Fruit fly (Drosophila melanogaster) whole organism, embryonic: ENCODE data around the gene mdlc.

Source experiments
- Bteb2 ChIP-seq: fragments of 200-800 bp; sonication (Bioruptor generic); optimal IDR thresholded peaks from 2 replicates; lab custom pipeline; 2016; ENCODE audit warnings: missing biosample characterization, missing genetic modification characterization
- CG10654 ChIP-seq: fragments of 200-800 bp; sonication (Bioruptor generic); optimal IDR thresholded peaks from 2 replicates; lab custom pipeline; 2016; ENCODE audit warnings: missing biosample characterization, missing genetic modification characterization
- CG10979 ChIP-seq: fragments of 200-800 bp; sonication (Bioruptor generic); optimal IDR thresholded peaks from 2 replicates; lab custom pipeline; 2018; ENCODE audit warnings: missing biosample characterization, mild to moderate bottlenecking, missing genetic modification characterization, moderate library complexity
- CG14014 ChIP-seq: fragments of 200-800 bp; sonication (Bioruptor generic); IDR thresholded peaks from 2 replicates; pipeline ENCODE4 v1.3.6; 2022; ENCODE audit warnings: missing biosample characterization, missing genetic modification characterization
- CG2129 ChIP-seq: fragments of 200-800 bp; sonication (Bioruptor generic); IDR thresholded peaks from 2 replicates; pipeline ENCODE4 v1.3.6; 2022; ENCODE audit warnings: missing biosample characterization, missing genetic modification characterization; ENCODE audit not compliant: partially characterized antibody
- CG2889 ChIP-seq: fragments of 200-800 bp; sonication (Bioruptor generic); IDR thresholded peaks from 3 replicates; pipeline ENCODE4 v1.3.6; 2022; ENCODE audit warnings: missing biosample characterization, missing genetic modification characterization
- CG31388 ChIP-seq: fragments of 200-800 bp; sonication (Bioruptor generic); optimal IDR thresholded peaks from 2 replicates; lab custom pipeline; 2016; ENCODE audit warnings: missing biosample characterization, missing genetic modification characterization
- CG34376 ChIP-seq: fragments of 200-800 bp; sonication (Bioruptor generic); optimal IDR thresholded peaks from 2 replicates; lab custom pipeline; 2018; ENCODE audit warnings: missing biosample characterization, mild to moderate bottlenecking, missing genetic modification characterization
- CG4820 ChIP-seq: fragments of 200-800 bp; sonication (Bioruptor generic); optimal IDR thresholded peaks from 3 replicates; lab custom pipeline; 2016; ENCODE audit warnings: missing biosample characterization, missing genetic modification characterization
- CG6683 ChIP-seq: fragments of 200-800 bp; sonication (Bioruptor generic); optimal IDR thresholded peaks from 2 replicates; lab custom pipeline; 2017; ENCODE audit warnings: missing biosample characterization, mild to moderate bottlenecking, missing genetic modification characterization, missing genetic modification reagents
- CG6765 ChIP-seq: fragments of 200-800 bp; sonication (Bioruptor generic); optimal IDR thresholded peaks from 3 replicates; lab custom pipeline; 2017; ENCODE audit warnings: missing biosample characterization, mild to moderate bottlenecking, missing genetic modification characterization
- CG7839 ChIP-seq: fragments of 200-800 bp; sonication (Bioruptor generic); optimal IDR thresholded peaks from 3 replicates; lab custom pipeline; 2018; ENCODE audit warnings: missing biosample characterization, mild to moderate bottlenecking, missing genetic modification characterization, moderate library complexity
- CG7928 ChIP-seq: fragments of 200-800 bp; sonication (Bioruptor generic); optimal IDR thresholded peaks from 2 replicates; lab custom pipeline; 2017; ENCODE audit warnings: missing biosample characterization, mild to moderate bottlenecking, missing genetic modification characterization
- CG8765 ChIP-seq: fragments of 200-800 bp; sonication (Bioruptor generic); IDR thresholded peaks from 2 replicates; pipeline ENCODE4 v1.3.6; 2022; ENCODE audit warnings: missing biosample characterization, missing genetic modification characterization
- CG9437 ChIP-seq: fragments of 200-800 bp; sonication (Bioruptor generic); optimal IDR thresholded peaks from 2 replicates; lab custom pipeline; 2018; ENCODE audit warnings: missing biosample characterization, mild to moderate bottlenecking, missing genetic modification characterization
- CG9727 ChIP-seq: fragments of 200-800 bp; sonication (Bioruptor generic); optimal IDR thresholded peaks from 3 replicates; lab custom pipeline; 2017; ENCODE audit warnings: missing biosample characterization, mild to moderate bottlenecking, missing genetic modification characterization
- Camta ChIP-seq: fragments of 200-800 bp; sonication (Bioruptor generic); optimal IDR thresholded peaks from 2 replicates; lab custom pipeline; 2016; ENCODE audit warnings: missing biosample characterization, missing genetic modification characterization
- CoRest ChIP-seq: fragments of 200-800 bp; sonication (Bioruptor generic); optimal IDR thresholded peaks from 3 replicates; lab custom pipeline; 2018; ENCODE audit warnings: missing biosample characterization, mild to moderate bottlenecking, missing genetic modification characterization, moderate library complexity
- CrebB ChIP-seq: fragments of 200-800 bp; sonication (Bioruptor generic); optimal IDR thresholded peaks from 3 replicates; lab custom pipeline; 2018; ENCODE audit warnings: missing biosample characterization, mild to moderate bottlenecking, missing genetic modification characterization
- Dad ChIP-seq: fragments of 200-800 bp; sonication (Bioruptor generic); optimal IDR thresholded peaks from 3 replicates; lab custom pipeline; 2016; ENCODE audit warnings: missing biosample characterization, missing genetic modification characterization
- Doc3 ChIP-seq: fragments of 200-800 bp; sonication (Bioruptor generic); IDR thresholded peaks from 3 replicates; pipeline ENCODE4 v1.3.6; 2022; ENCODE audit warnings: missing biosample characterization, missing genetic modification characterization; ENCODE audit not compliant: partially characterized antibody
- E2f1 ChIP-seq: fragments of 200-800 bp; sonication (Bioruptor generic); IDR thresholded peaks from 2 replicates; pipeline ENCODE4 v1.3.6; 2022; ENCODE audit warnings: missing biosample characterization, missing genetic modification characterization
- E2f2 ChIP-seq: fragments of 200-800 bp; sonication (Bioruptor generic); IDR thresholded peaks from 2 replicates; pipeline ENCODE4 v1.3.6; 2022; ENCODE audit warnings: missing biosample characterization, missing genetic modification characterization
- Fer2 ChIP-seq: fragments of 200-800 bp; sonication (Bioruptor generic); optimal IDR thresholded peaks from 2 replicates; lab custom pipeline; 2018; ENCODE audit warnings: missing biosample characterization, mild to moderate bottlenecking, missing genetic modification characterization, moderate library complexity
- Nf-YA ChIP-seq: fragments of 200-800 bp; sonication (Bioruptor generic); IDR thresholded peaks from 2 replicates; pipeline ENCODE4 v1.3.6; 2022; ENCODE audit warnings: missing biosample characterization, missing genetic modification characterization
- Opbp ChIP-seq: fragments of 200-800 bp; sonication (Bioruptor generic); IDR thresholded peaks from 3 replicates; pipeline ENCODE4 v1.3.6; 2022; ENCODE audit warnings: missing biosample characterization, missing genetic modification characterization; ENCODE audit not compliant: partially characterized antibody
- Ravus ChIP-seq: fragments of 200-800 bp; sonication (Bioruptor generic); IDR thresholded peaks from 2 replicates; pipeline ENCODE4 v1.3.6; 2022; ENCODE audit warnings: missing biosample characterization, missing genetic modification characterization
- bbx ChIP-seq: fragments of 200-800 bp; sonication (Bioruptor generic); IDR thresholded peaks from 2 replicates; pipeline ENCODE4 v1.3.6; 2022; ENCODE audit warnings: missing biosample characterization, missing genetic modification characterization; ENCODE audit not compliant: partially characterized antibody
- caup ChIP-seq: fragments of 200-800 bp; sonication (Bioruptor generic); optimal IDR thresholded peaks from 3 replicates; lab custom pipeline; 2017; ENCODE audit warnings: missing biosample characterization, mild to moderate bottlenecking, missing genetic modification characterization, moderate library complexity; ENCODE audit not compliant: severe bottlenecking
- ci ChIP-seq: fragments of 200-800 bp; sonication (Bioruptor generic); IDR thresholded peaks from 3 replicates; pipeline ENCODE4 v1.3.6; 2022; ENCODE audit warnings: missing biosample characterization, missing genetic modification characterization
- crp ChIP-seq, 2 experiments: fragments of 200-800 bp; sonication (Bioruptor generic); optimal IDR thresholded peaks; 2 replicates in 1 of 2; 3 replicates in 1 of 2; lab custom pipeline; 2017; ENCODE audit warnings: missing biosample characterization in 2 of 2, missing genetic modification characterization in 2 of 2, mild to moderate bottlenecking in 1 of 2, moderate library complexity in 1 of 2
- dan ChIP-seq: fragments of 200-800 bp; sonication (Bioruptor generic); IDR thresholded peaks from 2 replicates; pipeline ENCODE4 v1.3.6; 2022; ENCODE audit warnings: missing biosample characterization, missing genetic modification characterization
- gsb ChIP-seq: fragments of 200-800 bp; sonication (Bioruptor generic); IDR thresholded peaks from 2 replicates; pipeline ENCODE4 v1.3.6; 2022; ENCODE audit warnings: missing biosample characterization, missing genetic modification characterization
- hb ChIP-seq: fragments of 200-800 bp; sonication (Bioruptor generic); IDR thresholded peaks from 3 replicates; pipeline ENCODE4 v1.3.6; 2022; ENCODE audit warnings: missing biosample characterization, missing genetic modification characterization; ENCODE audit not compliant: partially characterized antibody
- kni ChIP-seq: fragments of 200-800 bp; sonication (Bioruptor generic); optimal IDR thresholded peaks from 3 replicates; lab custom pipeline; 2017; ENCODE audit warnings: mild to moderate bottlenecking, missing biosample characterization, missing genetic modification reagents, missing genetic modification characterization
- knrl ChIP-seq: fragments of 200-800 bp; sonication (Bioruptor generic); IDR thresholded peaks from 3 replicates; pipeline ENCODE4 v1.3.6; 2022; ENCODE audit warnings: missing biosample characterization, missing genetic modification characterization; ENCODE audit not compliant: partially characterized antibody
- onecut ChIP-seq: fragments of 200-800 bp; sonication (Bioruptor generic); IDR thresholded peaks from 2 replicates; pipeline ENCODE4 v1.3.6; 2022; ENCODE audit warnings: missing biosample characterization, missing genetic modification characterization
- pfk ChIP-seq: fragments of 200-800 bp; sonication (Bioruptor generic); optimal IDR thresholded peaks from 2 replicates; lab custom pipeline; 2018; ENCODE audit warnings: missing biosample characterization, mild to moderate bottlenecking, missing genetic modification characterization, moderate library complexity
- prd ChIP-seq, 3 experiments: fragments of >200 bp in 2 of 3; fragments of 200-800 bp in 1 of 3; sonication (Bioruptor generic) in 1 of 3; optimal IDR thresholded peaks in 2 of 3; IDR thresholded peaks in 1 of 3; 2 replicates in 2 of 3; 3 replicates in 1 of 3; pipeline versions ENCODE4 v1.3.6 to Lab custom; 2017 to 2022; ENCODE audit warnings: missing biosample characterization in 1 of 3, missing genetic modification characterization in 1 of 3
- sens ChIP-seq: fragments of 200-800 bp; sonication (Bioruptor generic); peaks from one replicate; lab custom pipeline; 2016; ENCODE audit warnings: missing biosample characterization, missing genetic modification characterization
- sim ChIP-seq: fragments of 200-800 bp; sonication (Bioruptor generic); IDR thresholded peaks from 2 replicates; pipeline ENCODE4 v1.3.6; 2022; ENCODE audit warnings: missing biosample characterization, missing genetic modification characterization
- sob ChIP-seq: fragments of 200-800 bp; sonication (Bioruptor generic); IDR thresholded peaks from 2 replicates; pipeline ENCODE4 v1.3.6; 2022; ENCODE audit warnings: missing biosample characterization, missing genetic modification characterization
- tap ChIP-seq: fragments of 200-800 bp; optimal IDR thresholded peaks from 3 replicates; lab custom pipeline; 2019; ENCODE audit warnings: missing biosample characterization, mild to moderate bottlenecking, missing genetic modification characterization, moderate library complexity
- trem ChIP-seq: fragments of 200-800 bp; optimal IDR thresholded peaks from 3 replicates; lab custom pipeline; 2019; ENCODE audit warnings: missing biosample characterization, mild to moderate bottlenecking, missing genetic modification characterization, moderate library complexity
- vvl ChIP-seq: fragments of 200-800 bp; sonication (Bioruptor generic); IDR thresholded peaks from 2 replicates; pipeline ENCODE4 v1.3.6; 2022; ENCODE audit warnings: missing biosample characterization, missing genetic modification characterization
- wek ChIP-seq: fragments of 200-800 bp; sonication (Bioruptor generic); optimal IDR thresholded peaks from 3 replicates; lab custom pipeline; 2018; ENCODE audit warnings: missing biosample characterization, mild to moderate bottlenecking, missing genetic modification characterization, moderate library complexity
- yki ChIP-seq: fragments of >200 bp; optimal IDR thresholded peaks from 3 replicates; lab custom pipeline; 2018
- zfh1 ChIP-seq: fragments of 200-800 bp; sonication (Bioruptor generic); IDR thresholded peaks from 3 replicates; pipeline ENCODE4 v1.3.6; 2022; ENCODE audit warnings: missing biosample characterization, missing genetic modification characterization

Gene mdlc

dm6 chr3R:20008372-20009051, 49.0 kb upstream of the mdlc start, which contains the start of the genes Hs6st and MED25 (continued):
- TF ChIP-seq E2f1: peak; percentile 37; the same call in 1 of the 2 replicates
- peak; percentile 7 for TF ChIP-seq CG31388 (GFP tag; lab: Kevin White, UChicago)
- peak; percentile 50 for TF ChIP-seq kni (GFP tag; lab: Kevin White, UChicago)
- no peak for TF ChIP-seq CG2889 (GFP tag; lab: Robert Waterston, UW)
- peak; percentile 14 for TF ChIP-seq pfk (GFP tag; lab: Kevin White, UChicago)
- peak; percentile 65 for TF ChIP-seq caup
- TF ChIP-seq zfh1 (GFP tag; lab: Robert Waterston, UW): peak; percentile 13; the same call in 2 of the 3 replicates
- peak; percentile 80 to 96 for TF ChIP-seq crp (GFP tag; optimal IDR thresholded peaks at IDR 0.05; lab: Kevin White, UChicago)
- TF ChIP-seq yki (lab: Kevin White, UChicago): no peak
- TF ChIP-seq CG6765: peak; percentile 17
- 0 out of 2 replicates have a peak, but pooled peaks have one; percentile 9 for TF ChIP-seq Nf-YA (GFP tag; lab: Robert Waterston, UW)
- peak; percentile 30 for TF ChIP-seq Dad (GFP tag; lab: Kevin White, UChicago)
- TF ChIP-seq E2f2: peak; percentile 55
- peak; percentile 50 for TF ChIP-seq CG7839 (tag; lab: Kevin White, UChicago)
- TF ChIP-seq hb: peak; percentile 63; the same call in 1 of the 3 replicates
- peak; percentile 65 for TF ChIP-seq CG2129 (GFP tag; lab: Robert Waterston, UW)
- TF ChIP-seq Camta (GFP tag; lab: Kevin White, UChicago): no peak
- TF ChIP-seq Ravus: no peak
- TF ChIP-seq CG34376 (GFP tag; lab: Kevin White, UChicago): peak; percentile 59
- TF ChIP-seq CG9727 (GFP tag; lab: Kevin White, UChicago): peak; percentile 54
- TF ChIP-seq prd (optimal IDR thresholded peaks at IDR 0.05; lab: Kevin White, UChicago): no peak
- peak; percentile 32; the same call in 1 of the 3 replicates for TF ChIP-seq prd (GFP tag; IDR thresholded peaks at IDR 0.05; lab: Robert Waterston, UW)
- peak; percentile 40; the same call in 1 of the 2 replicates for TF ChIP-seq CG14014 (GFP tag; lab: Robert Waterston, UW)
- peak; percentile 62 for TF ChIP-seq sob (GFP tag; lab: Robert Waterston, UW)
- TF ChIP-seq Doc3 (GFP tag; lab: Robert Waterston, UW): peak; percentile 82
- TF ChIP-seq onecut (GFP tag; lab: Robert Waterston, UW): peak; percentile 46; the same call in 1 of the 2 replicates
- peak; percentile 39 for TF ChIP-seq CrebB (tag; lab: Kevin White, UChicago)
- TF ChIP-seq sim (GFP tag; lab: Robert Waterston, UW): 0 out of 2 replicates have a peak, but pooled peaks have one; percentile 24
- TF ChIP-seq bbx (GFP tag; lab: Robert Waterston, UW): peak; percentile 78
- TF ChIP-seq trem (tag; lab: Kevin White, UChicago): peak; percentile 24
- peak; percentile 35 for TF ChIP-seq CG6683 (GFP tag; lab: Kevin White, UChicago)
- TF ChIP-seq ci (GFP tag; lab: Robert Waterston, UW): peak; percentile 29; the same call in 2 of the 3 replicates
- TF ChIP-seq vvl (GFP tag; lab: Robert Waterston, UW): peak; percentile 40
- peak; percentile 68 for TF ChIP-seq Opbp (GFP tag; lab: Robert Waterston, UW)
- TF ChIP-seq CG10979 (tag; lab: Kevin White, UChicago): peak; percentile 61
- peak; percentile 56 for TF ChIP-seq Fer2
- TF ChIP-seq CG4820 (GFP tag; lab: Kevin White, UChicago): peak; percentile 44
- peak; percentile 79 for TF ChIP-seq knrl
- peak; percentile 93 for TF ChIP-seq CG7928
- peak; percentile 2 for TF ChIP-seq tap (tag; lab: Kevin White, UChicago)
- no peak for TF ChIP-seq gsb (GFP tag; lab: Robert Waterston, UW)
- TF ChIP-seq dan: no peak
- TF ChIP-seq wek: peak; percentile 29
- TF ChIP-seq CG9437 (GFP tag; lab: Kevin White, UChicago): peak; percentile 20
- TF ChIP-seq CG10654 (GFP tag; lab: Kevin White, UChicago): peak; percentile 49
- TF ChIP-seq CoRest (tag; lab: Kevin White, UChicago): peak; percentile 49
- no peak for TF ChIP-seq Bteb2 (GFP tag; lab: Kevin White, UChicago)
- no peak; the same call in 1 of the 2 replicates for TF ChIP-seq CG8765
- TF ChIP-seq sens (GFP tag; lab: Kevin White, UChicago): peak; percentile 48
